Fruit fly (Drosophila melanogaster) whole organism, embryonic: Measurements from ENCODE around the gene CG33514.

Source experiments
- Ada2b ChIP-seq: fragments of 200-800 bp; sonication (Bioruptor generic); IDR thresholded peaks from 2 replicates; pipeline ENCODE4 v1.3.6; 2022; ENCODE audit warnings: missing biosample characterization, missing genetic modification characterization
- Adf1 ChIP-seq: fragments of 200-800 bp; sonication (Bioruptor generic); IDR thresholded peaks from 2 replicates; pipeline ENCODE4 v1.3.6; 2022; ENCODE audit warnings: missing biosample characterization, missing genetic modification characterization
- Asciz ChIP-seq: fragments of 200-800 bp; sonication (Bioruptor generic); optimal IDR thresholded peaks from 2 replicates; lab custom pipeline; 2017; ENCODE audit warnings: missing biosample characterization, mild to moderate bottlenecking, missing genetic modification characterization, missing genetic modification reagents
- CG10565 ChIP-seq: fragments of 200-800 bp; sonication (Bioruptor generic); optimal IDR thresholded peaks from 3 replicates; lab custom pipeline; 2016; ENCODE audit warnings: missing biosample characterization, mild to moderate bottlenecking, missing genetic modification characterization
- CG12659 ChIP-seq: fragments of 200-800 bp; sonication (Bioruptor generic); optimal IDR thresholded peaks from 3 replicates; lab custom pipeline; 2017; ENCODE audit warnings: mild to moderate bottlenecking, missing biosample characterization, missing genetic modification reagents, missing genetic modification characterization
- CG12744 ChIP-seq: fragments of 200-800 bp; sonication (Bioruptor generic); optimal IDR thresholded peaks from 2 replicates; lab custom pipeline; 2016; ENCODE audit warnings: missing biosample characterization, missing genetic modification characterization
- CG15696 ChIP-seq: fragments of 200-800 bp; sonication (Bioruptor generic); optimal IDR thresholded peaks from 2 replicates; lab custom pipeline; 2019; ENCODE audit warnings: missing biosample characterization, mild to moderate bottlenecking, missing genetic modification characterization, moderate library complexity
- CG17359 ChIP-seq: fragments of 200-800 bp; sonication (Bioruptor generic); optimal IDR thresholded peaks from 3 replicates; lab custom pipeline; 2018; ENCODE audit warnings: missing biosample characterization, mild to moderate bottlenecking, missing genetic modification characterization, moderate library complexity
- CG18599 ChIP-seq: fragments of 200-800 bp; sonication (Bioruptor generic); optimal IDR thresholded peaks from 3 replicates; lab custom pipeline; 2017; ENCODE audit warnings: missing biosample characterization, missing genetic modification characterization, mild to moderate bottlenecking, moderate library complexity, missing genetic modification reagents
- CG2712 ChIP-seq: fragments of 200-800 bp; optimal IDR thresholded peaks from 3 replicates; lab custom pipeline; 2019; ENCODE audit warnings: missing biosample characterization, mild to moderate bottlenecking, missing genetic modification characterization, moderate library complexity
- CG31388 ChIP-seq: fragments of 200-800 bp; sonication (Bioruptor generic); optimal IDR thresholded peaks from 2 replicates; lab custom pipeline; 2016; ENCODE audit warnings: missing biosample characterization, missing genetic modification characterization
- CG32772 ChIP-seq: fragments of 200-800 bp; sonication (Bioruptor generic); IDR thresholded peaks from 2 replicates; pipeline ENCODE4 v1.3.6; 2022; ENCODE audit warnings: missing biosample characterization, missing genetic modification characterization
- CG4424 ChIP-seq: fragments of 200-800 bp; sonication (Bioruptor generic); optimal IDR thresholded peaks from 3 replicates; lab custom pipeline; 2016; ENCODE audit warnings: missing biosample characterization, missing genetic modification characterization
- CG6254 ChIP-seq: fragments of 200-800 bp; sonication (Bioruptor generic); optimal IDR thresholded peaks from 3 replicates; lab custom pipeline; 2017; ENCODE audit warnings: mild to moderate bottlenecking, missing biosample characterization, missing genetic modification reagents, missing genetic modification characterization
- CG6765 ChIP-seq: fragments of 200-800 bp; sonication (Bioruptor generic); optimal IDR thresholded peaks from 3 replicates; lab custom pipeline; 2017; ENCODE audit warnings: missing biosample characterization, mild to moderate bottlenecking, missing genetic modification characterization
- CG6813 ChIP-seq: fragments of 200-800 bp; sonication (Bioruptor generic); optimal IDR thresholded peaks from 2 replicates; lab custom pipeline; 2017; ENCODE audit warnings: missing biosample characterization, missing genetic modification characterization, mild to moderate bottlenecking, moderate library complexity, missing genetic modification reagents
- CG7987 ChIP-seq: fragments of 200-800 bp; sonication (Bioruptor generic); optimal IDR thresholded peaks from 2 replicates; lab custom pipeline; 2018; ENCODE audit warnings: missing biosample characterization, mild to moderate bottlenecking, missing genetic modification characterization, moderate library complexity
- CG8290 ChIP-seq, 3 experiments: fragments of 200-800 bp; sonication (Bioruptor generic); optimal IDR thresholded peaks; 2 replicates each; lab custom pipeline; 2016 to 2019; ENCODE audit warnings: missing biosample characterization in 3 of 3, missing genetic modification characterization in 3 of 3, mild to moderate bottlenecking in 2 of 3, moderate library complexity in 1 of 3
- CG8388 ChIP-seq: fragments of 200-800 bp; sonication (Bioruptor generic); optimal IDR thresholded peaks from 2 replicates; lab custom pipeline; 2019; ENCODE audit warnings: missing biosample characterization, mild to moderate bottlenecking, missing genetic modification characterization, moderate library complexity
- CG9215 ChIP-seq: fragments of 200-800 bp; sonication (Bioruptor generic); IDR thresholded peaks from 2 replicates; pipeline ENCODE4 v1.3.6; 2022; ENCODE audit warnings: missing biosample characterization, missing genetic modification characterization
- CHES-1-like ChIP-seq: fragments of 200-800 bp; sonication (Bioruptor generic); optimal IDR thresholded peaks from 2 replicates; lab custom pipeline; 2016; ENCODE audit warnings: missing biosample characterization, missing genetic modification characterization
- Fer2 ChIP-seq: fragments of 200-800 bp; sonication (Bioruptor generic); optimal IDR thresholded peaks from 2 replicates; lab custom pipeline; 2018; ENCODE audit warnings: missing biosample characterization, mild to moderate bottlenecking, missing genetic modification characterization, moderate library complexity
- Gug ChIP-seq: fragments of 200-800 bp; sonication (Bioruptor generic); IDR thresholded peaks from 4 replicates; pipeline ENCODE4 v1.3.6; 2022; ENCODE audit warnings: missing biosample characterization, missing genetic modification characterization
- Mad ChIP-seq: fragments of 200-800 bp; sonication (Bioruptor generic); optimal IDR thresholded peaks from 2 replicates; lab custom pipeline; 2016; ENCODE audit warnings: missing biosample characterization, missing genetic modification characterization
- Nf-YB ChIP-seq: fragments of 200-800 bp; sonication (Bioruptor generic); optimal IDR thresholded peaks from 3 replicates; lab custom pipeline; 2019; ENCODE audit warnings: missing biosample characterization, mild to moderate bottlenecking, missing genetic modification characterization, moderate library complexity
- Oli ChIP-seq: fragments of 200-800 bp; sonication (Bioruptor generic); optimal IDR thresholded peaks from 2 replicates; lab custom pipeline; 2018; ENCODE audit warnings: missing biosample characterization, mild to moderate bottlenecking, missing genetic modification characterization, moderate library complexity
- Rx ChIP-seq: fragments of 200-800 bp; sonication (Bioruptor generic); IDR thresholded peaks from 2 replicates; pipeline ENCODE4 v1.3.6; 2022; ENCODE audit warnings: missing biosample characterization, missing genetic modification characterization
- Vsx1 ChIP-seq: fragments of 200-800 bp; sonication (Bioruptor generic); optimal IDR thresholded peaks from 2 replicates; lab custom pipeline; 2017; ENCODE audit warnings: missing biosample characterization, mild to moderate bottlenecking, missing genetic modification characterization, missing genetic modification reagents
- caup ChIP-seq: fragments of 200-800 bp; sonication (Bioruptor generic); optimal IDR thresholded peaks from 3 replicates; lab custom pipeline; 2017; ENCODE audit warnings: missing biosample characterization, mild to moderate bottlenecking, missing genetic modification characterization, moderate library complexity; ENCODE audit not compliant: severe bottlenecking
- dmrt99B ChIP-seq: fragments of 200-800 bp; sonication (Bioruptor generic); optimal IDR thresholded peaks from 2 replicates; lab custom pipeline; 2018; ENCODE audit warnings: missing biosample characterization, mild to moderate bottlenecking, missing genetic modification characterization, moderate library complexity
- dpn ChIP-seq, 2 experiments: fragments of 200-800 bp; sonication (Bioruptor generic); optimal IDR thresholded peaks; 3 replicates each; lab custom pipeline; 2016; ENCODE audit warnings: missing biosample characterization in 2 of 2, missing genetic modification characterization in 2 of 2
- dysf ChIP-seq: fragments of 200-800 bp; sonication (Bioruptor generic); IDR thresholded peaks from 3 replicates; pipeline ENCODE4 v1.3.6; 2022; ENCODE audit warnings: missing biosample characterization, missing genetic modification characterization
- ems ChIP-seq: fragments of 200-800 bp; sonication (Bioruptor generic); optimal IDR thresholded peaks from 3 replicates; lab custom pipeline; 2016; ENCODE audit warnings: missing biosample characterization, missing genetic modification characterization
- gem ChIP-seq: fragments of 200-800 bp; sonication (Bioruptor generic); optimal IDR thresholded peaks from 2 replicates; lab custom pipeline; 2019; ENCODE audit warnings: missing biosample characterization, mild to moderate bottlenecking, missing genetic modification characterization, moderate library complexity
- grau ChIP-seq: fragments of 200-800 bp; optimal IDR thresholded peaks from 3 replicates; lab custom pipeline; 2019; ENCODE audit warnings: missing biosample characterization, mild to moderate bottlenecking, missing genetic modification characterization, moderate library complexity
- lola ChIP-seq, 3 experiments: fragments of >200 bp in 2 of 3; fragments of 200-800 bp in 1 of 3; sonication (Bioruptor generic) in 1 of 3; optimal IDR thresholded peaks; 2 replicates each; lab custom pipeline; 2017 to 2019; ENCODE audit warnings: missing biosample characterization in 3 of 3, missing genetic modification characterization in 3 of 3, mild to moderate bottlenecking in 1 of 3, moderate library complexity in 1 of 3
- mirr ChIP-seq: fragments of 200-800 bp; sonication (Bioruptor generic); optimal IDR thresholded peaks from 3 replicates; lab custom pipeline; 2018; ENCODE audit warnings: missing biosample characterization, mild to moderate bottlenecking, missing genetic modification characterization
- org-1 ChIP-seq: fragments of 200-800 bp; sonication (Bioruptor generic); optimal IDR thresholded peaks from 2 replicates; lab custom pipeline; 2017; ENCODE audit warnings: missing biosample characterization, missing genetic modification characterization
- pho ChIP-seq: fragments of 200-800 bp; sonication (Bioruptor generic); optimal IDR thresholded peaks from 2 replicates; lab custom pipeline; 2016; ENCODE audit warnings: missing biosample characterization, missing genetic modification characterization
- phol ChIP-seq: fragments of 200-800 bp; sonication (Bioruptor generic); optimal IDR thresholded peaks from 3 replicates; lab custom pipeline; 2018; ENCODE audit warnings: missing biosample characterization, mild to moderate bottlenecking, missing genetic modification characterization, moderate library complexity
- pnt ChIP-seq: fragments of 200-800 bp; sonication (Bioruptor generic); optimal IDR thresholded peaks from 3 replicates; lab custom pipeline; 2016; ENCODE audit warnings: missing biosample characterization, missing genetic modification characterization
- slbo ChIP-seq: fragments of 200-800 bp; sonication (Bioruptor generic); IDR thresholded peaks from 2 replicates; pipeline ENCODE4 v1.3.6; 2022; ENCODE audit warnings: missing biosample characterization, missing genetic modification characterization
- sqz ChIP-seq: fragments of 200-800 bp; sonication (Bioruptor generic); optimal IDR thresholded peaks from 3 replicates; lab custom pipeline; 2018; ENCODE audit warnings: missing biosample characterization, mild to moderate bottlenecking, missing genetic modification characterization
- ssp ChIP-seq: fragments of 200-800 bp; sonication (Bioruptor generic); IDR thresholded peaks from 2 replicates; pipeline ENCODE4 v1.3.6; 2022; ENCODE audit warnings: missing biosample characterization, missing genetic modification characterization
- trem ChIP-seq: fragments of 200-800 bp; optimal IDR thresholded peaks from 3 replicates; lab custom pipeline; 2019; ENCODE audit warnings: missing biosample characterization, mild to moderate bottlenecking, missing genetic modification characterization, moderate library complexity
- ttk ChIP-seq: fragments of 200-800 bp; sonication (Bioruptor generic); IDR thresholded peaks from 2 replicates; pipeline ENCODE4 v2.1.2; 2022; ENCODE audit warnings: missing biosample characterization, missing genetic modification characterization
- zf30C ChIP-seq: fragments of 200-800 bp; sonication (Bioruptor generic); optimal IDR thresholded peaks from 3 replicates; lab custom pipeline; 2018; ENCODE audit warnings: missing biosample characterization, mild to moderate bottlenecking, missing genetic modification characterization
- zfh1 ChIP-seq: fragments of 200-800 bp; sonication (Bioruptor generic); IDR thresholded peaks from 3 replicates; pipeline ENCODE4 v1.3.6; 2022; ENCODE audit warnings: missing biosample characterization, missing genetic modification characterization

Gene CG33514

DNA sequence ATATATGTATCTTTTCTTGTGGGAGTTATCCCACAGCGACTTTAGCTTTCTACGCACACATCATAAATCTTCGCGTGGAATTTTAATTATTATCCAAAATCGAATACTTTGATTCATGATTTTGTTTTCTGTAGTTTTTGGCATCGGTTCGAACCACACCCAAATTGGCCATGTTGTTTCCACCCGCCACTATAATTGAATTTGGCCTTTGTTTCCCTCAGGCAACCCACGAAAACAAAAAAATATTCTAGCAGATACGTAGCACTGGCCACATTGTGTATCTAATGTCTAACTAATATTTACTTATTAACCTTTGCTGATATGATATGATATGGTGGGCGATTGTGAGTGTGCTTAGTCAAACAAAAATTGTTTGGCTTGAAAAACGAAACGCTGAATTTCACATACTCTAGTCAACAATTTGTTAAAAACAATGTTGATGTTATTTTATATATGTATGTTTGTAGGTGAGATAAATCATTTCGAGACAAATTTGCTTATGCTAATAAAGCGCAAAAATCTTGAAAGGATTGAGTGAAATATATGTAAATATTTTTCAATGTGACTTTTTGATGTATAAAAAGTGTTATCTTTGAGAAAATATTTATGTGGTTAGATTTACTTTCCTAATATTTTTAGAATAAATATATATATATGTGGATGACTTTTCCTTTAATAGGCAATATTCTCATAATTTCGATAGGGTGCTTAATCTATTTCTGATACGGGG, 10.2 kb upstream of the CG33514 start (continued):
- TF ChIP-seq pho (GFP tag; lab: Kevin White, UChicago) (no peak), grau (tag; lab: Kevin White, UChicago) (peak; percentile 59), Fer2 (tag; lab: Kevin White, UChicago) (no peak), Rx (no peak), caup (GFP tag; lab: Kevin White, UChicago) (no peak), Mad (GFP tag; lab: Kevin White, UChicago) (no peak), Ada2b (GFP tag; lab: Robert Waterston, UW) (no peak), sqz (GFP tag; lab: Kevin White, UChicago) (peak; percentile 11), Nf-YB (peak; percentile 12), CG12744 (GFP tag; lab: Kevin White, UChicago) (no peak), gem (tag; lab: Kevin White, UChicago) (peak; percentile 60), lola (GFP tag; optimal IDR thresholded peaks at IDR 0.05; lab: Kevin White, UChicago) (peak in 1 of 3 experiments; percentile 51), Asciz (GFP tag; lab: Kevin White, UChicago) (peak; percentile 0), dysf (GFP tag; lab: Robert Waterston, UW) (0 out of 3 replicates have a peak, but pooled peaks have one; percentile 32), CG2712 (tag; lab: Kevin White, UChicago) (peak; percentile 35), CG17359 (tag; lab: Kevin White, UChicago) (no peak), ems (GFP tag; lab: Kevin White, UChicago) (no peak), ssp (no peak), org-1 (GFP tag; lab: Kevin White, UChicago) (no peak), slbo (GFP tag; lab: Robert Waterston, UW) (no peak), zfh1 (GFP tag; lab: Robert Waterston, UW) (no peak), CHES-1-like (GFP tag; lab: Kevin White, UChicago) (no peak), mirr (peak; percentile 32), Vsx1 (GFP tag; lab: Kevin White, UChicago) (peak; percentile 25), CG6813 (GFP tag; lab: Kevin White, UChicago) (no peak), CG32772 (GFP tag; lab: Robert Waterston, UW) (no peak), CG6254 (GFP tag; lab: Kevin White, UChicago) (no peak), CG9215 (GFP tag; lab: Robert Waterston, UW) (no peak), phol (tag; lab: Kevin White, UChicago) (peak; percentile 46), CG8290 (GFP tag; optimal IDR thresholded peaks at IDR 0.05; lab: Kevin White, UChicago) (no peak), CG8290 (tag; optimal IDR thresholded peaks at IDR 0.05; lab: Kevin White, UChicago) (peak in 1 of 2 experiments; percentile 29), CG10565 (GFP tag; lab: Kevin White, UChicago) (no peak), CG8388 (GFP tag; lab: Kevin White, UChicago) (peak; percentile 14), Adf1 (GFP tag; lab: Robert Waterston, UW) (no peak), ttk (GFP tag; lab: Robert Waterston, UW) (no peak), CG15696 (tag; lab: Kevin White, UChicago) (peak; percentile 13), CG7987 (GFP tag; lab: Kevin White, UChicago) (no peak), CG12659 (peak; percentile 51), Oli (peak; percentile 41), CG4424 (GFP tag; lab: Kevin White, UChicago) (no peak), CG31388 (GFP tag; lab: Kevin White, UChicago) (no peak), trem (tag; lab: Kevin White, UChicago) (no peak), CG6765 (no peak), dmrt99B (tag; lab: Kevin White, UChicago) (peak; percentile 33), zf30C (GFP tag; lab: Kevin White, UChicago) (no peak), CG18599 (GFP tag; lab: Kevin White, UChicago) (peak; percentile 48), pnt (GFP tag; lab: Kevin White, UChicago) (no peak), Gug (no peak), dpn (GFP tag; optimal IDR thresholded peaks at IDR 0.05; lab: Kevin White, UChicago) (no peak)
